Fruit fly (Drosophila melanogaster) whole organism: ENCODE data around the gene CG10628.

Experiments used
- CG8478 ChIP-seq: fragments of >200 bp; optimal IDR thresholded peaks from 2 replicates; lab custom pipeline; 2018; ENCODE audit warnings: inconsistent platforms
- pan ChIP-seq: fragments of >200 bp; optimal IDR thresholded peaks from 2 replicates; lab custom pipeline; 2017

dm6 chr2L:19800703-19801102 is 42.3 kb upstream of the CG10628 start:
- TF ChIP-seq pan (lab: Kevin White, UChicago) (no peak), CG8478 (lab: Kevin White, UChicago) (no peak)
